Fruit fly (Drosophila melanogaster) Kc167 (cell line): ENCODE results near the gene CG12539.

ENCODE experiments used
- Myc ChIP-seq: fragments of >200 bp; optimal IDR thresholded peaks from 2 replicates; lab custom pipeline; 2017; ENCODE audit warnings: missing external identifiers
- Sin3A ChIP-seq: fragments of >200 bp; optimal IDR thresholded peaks from 2 replicates; lab custom pipeline; 2018; ENCODE audit warnings: missing external identifiers
- h ChIP-seq: fragments of >200 bp; optimal IDR thresholded peaks from 3 replicates; lab custom pipeline; 2018; ENCODE audit warnings: missing external identifiers
- insv ChIP-seq: fragments of >200 bp; optimal IDR thresholded peaks from 3 replicates; lab custom pipeline; 2018; ENCODE audit warnings: missing external identifiers
- psq ChIP-seq: fragments of >200 bp; optimal IDR thresholded peaks from 2 replicates; lab custom pipeline; 2017; ENCODE audit warnings: missing external identifiers
- ttk ChIP-seq: sonication (Bioruptor generic); optimal IDR thresholded peaks from 2 replicates; lab custom pipeline; 2017; ENCODE audit warnings: missing external identifiers

DNA sequence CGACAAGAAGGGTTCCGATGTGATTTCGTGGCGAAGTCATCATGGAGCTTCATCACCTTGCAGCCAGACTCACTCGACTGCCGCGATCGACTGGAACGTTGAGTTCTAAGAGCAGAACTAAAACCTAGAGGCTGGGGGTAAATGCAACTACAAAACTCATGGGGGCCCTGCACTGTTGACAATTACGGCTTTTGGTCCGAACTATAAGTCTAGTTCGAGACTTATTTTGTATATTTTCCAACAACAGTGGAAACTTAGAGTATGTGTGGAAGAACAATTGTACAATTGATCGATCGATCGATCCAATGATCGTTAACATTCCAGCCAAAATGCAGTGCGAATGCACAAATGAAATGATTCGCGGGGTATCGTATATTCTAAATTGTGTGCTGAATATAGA lies 11.7 kb upstream of the CG12539 start, which contains the start of gene CG9519:
- no peak for TF ChIP-seq ttk (lab: Kevin White, UChicago)
- no peak for TF ChIP-seq insv (lab: Kevin White, UChicago)
- no peak for TF ChIP-seq Sin3A (lab: Kevin White, UChicago)
- no peak for TF ChIP-seq psq (lab: Kevin White, UChicago)
- TF ChIP-seq h (lab: Kevin White, UChicago), result no peak
- TF ChIP-seq Myc (lab: Kevin White, UChicago), result no peak
